Worm (Caenorhabditis elegans) whole organism, L4 larva: ENCODE measurements around the gene Y46H3C.5.

Source experiments
- R02D3.7 ChIP-seq: fragments of 150-350 bp; sonication (generic microtip); optimal IDR thresholded peaks from 3 replicates; lab custom pipeline; 2014; ENCODE audit warnings: missing biosample characterization, missing genetic modification characterization
- T20F7.1 ChIP-seq: fragments of 200-800 bp; sonication (Bioruptor generic); optimal IDR thresholded peaks from 2 replicates; lab custom pipeline; 2018; ENCODE audit warnings: mild to moderate bottlenecking, missing genetic modification characterization, missing compliant biosample characterization
- Y5F2A.4 ChIP-seq: fragments of 200-800 bp; sonication (Bioruptor generic); optimal IDR thresholded peaks from 2 replicates; lab custom pipeline; 2018; ENCODE audit warnings: mild to moderate bottlenecking, missing genetic modification characterization, missing compliant biosample characterization
- ZK337.2 ChIP-seq: fragments of 200-800 bp; sonication (Bioruptor generic); IDR thresholded peaks from 2 replicates; pipeline ENCODE4 v1.3.6; 2022; ENCODE audit warnings: missing genetic modification reagents, missing genetic modification characterization, missing compliant biosample characterization
- aha-1 ChIP-seq: fragments of 150-350 bp; peaks from one replicate; lab custom pipeline; 2014; ENCODE audit warnings: missing biosample characterization, missing genetic modification characterization
- attf-4 ChIP-seq: sonication (generic microtip); optimal IDR thresholded peaks from 3 replicates; lab custom pipeline; 2017; ENCODE audit warnings: missing biosample characterization, missing genetic modification characterization
- ceh-28 ChIP-seq: fragments of 150-350 bp; optimal IDR thresholded peaks from 2 replicates; lab custom pipeline; 2014; ENCODE audit warnings: missing biosample characterization, missing genetic modification reagents, missing genetic modification characterization
- ceh-62 ChIP-seq: sonication (generic microtip); optimal IDR thresholded peaks from 2 replicates; lab custom pipeline; 2017; ENCODE audit warnings: missing biosample characterization, missing genetic modification characterization
- daf-19 ChIP-seq: fragments of 200-800 bp; sonication (Bioruptor generic); conservative IDR thresholded peaks from 2 replicates; pipeline ENCODE4 v1.3.6; 2022; ENCODE audit warnings: missing genetic modification characterization, missing compliant biosample characterization
- duxl-1 ChIP-seq: sonication (generic microtip); optimal IDR thresholded peaks from 2 replicates; lab custom pipeline; 2016; ENCODE audit warnings: mild to moderate bottlenecking, missing genetic modification characterization, moderate library complexity, missing compliant biosample characterization; ENCODE audit not compliant: poor library complexity
- hif-1 ChIP-seq, 2 experiments: sonication (generic microtip); optimal IDR thresholded peaks; 2 replicates each; lab custom pipeline; 2016 to 2017; ENCODE audit warnings: missing compliant biosample characterization in 2 of 2, missing genetic modification characterization in 2 of 2, missing genetic modification reagents in 2 of 2, missing genotype in 2 of 2, mild to moderate bottlenecking in 1 of 2
- hlh-11 ChIP-seq: fragments of 200-800 bp; sonication (Bioruptor generic); optimal IDR thresholded peaks from 2 replicates; lab custom pipeline; 2018; ENCODE audit warnings: mild to moderate bottlenecking, missing genetic modification characterization, missing compliant biosample characterization
- lim-7 ChIP-seq: fragments of 200-800 bp; sonication (Bioruptor generic); IDR thresholded peaks from 2 replicates; pipeline ENCODE4 v1.3.6; 2022; ENCODE audit warnings: missing genetic modification characterization, missing compliant biosample characterization
- lin-29 ChIP-seq: fragments of 200-800 bp; sonication (Bioruptor generic); IDR thresholded peaks from 2 replicates; pipeline ENCODE4 v1.3.6; 2022; ENCODE audit warnings: missing genetic modification reagents, missing genetic modification characterization, missing compliant biosample characterization
- lin-38 ChIP-seq: fragments of 200-800 bp; sonication (Bioruptor generic); IDR thresholded peaks from 2 replicates; pipeline ENCODE4 v1.3.6; 2022; ENCODE audit warnings: missing genetic modification reagents, missing genetic modification characterization, missing compliant biosample characterization
- lir-3 ChIP-seq: sonication (generic microtip); optimal IDR thresholded peaks from 2 replicates; lab custom pipeline; 2016; ENCODE audit warnings: mild to moderate bottlenecking, missing genetic modification characterization, missing compliant biosample characterization
- lsy-2 ChIP-seq, 2 experiments: fragments of 150-350 bp in 1 of 2; sonication (generic microtip) in 1 of 2; optimal IDR thresholded peaks; 2 replicates each; lab custom pipeline; 2014 to 2017; ENCODE audit warnings: missing biosample characterization in 2 of 2, missing genetic modification characterization in 2 of 2
- madf-9 ChIP-seq: fragments of 200-800 bp; sonication (Bioruptor generic); conservative IDR thresholded peaks from 2 replicates; pipeline ENCODE4 v1.3.6; 2022; ENCODE audit warnings: missing genetic modification reagents, missing genetic modification characterization, missing compliant biosample characterization
- mep-1 ChIP-seq: fragments of 150-350 bp; sonication (generic microtip); optimal IDR thresholded peaks from 3 replicates; lab custom pipeline; 2014; ENCODE audit warnings: missing biosample characterization, missing genetic modification characterization
- mes-2 ChIP-seq: sonication (generic microtip); optimal IDR thresholded peaks from 2 replicates; lab custom pipeline; 2016; ENCODE audit warnings: missing genotype, mild to moderate bottlenecking, missing genetic modification characterization, missing compliant biosample characterization; ENCODE audit not compliant: poor library complexity, severe bottlenecking
- mxl-3 ChIP-seq: fragments of 200-800 bp; sonication (Bioruptor generic); optimal IDR thresholded peaks from 2 replicates; lab custom pipeline; 2018; ENCODE audit warnings: mild to moderate bottlenecking, missing genetic modification characterization, missing compliant biosample characterization
- nhr-10 ChIP-seq: fragments of 150-350 bp; optimal IDR thresholded peaks from 2 replicates; lab custom pipeline; 2014; ENCODE audit warnings: missing biosample characterization, missing genetic modification characterization
- nhr-237 ChIP-seq: sonication (generic microtip); optimal IDR thresholded peaks from 2 replicates; lab custom pipeline; 2017; ENCODE audit warnings: missing biosample characterization, missing genetic modification characterization
- nhr-25 ChIP-seq: sonication (generic microtip); optimal IDR thresholded peaks from 2 replicates; lab custom pipeline; 2017; ENCODE audit warnings: missing genetic modification characterization, mild to moderate bottlenecking, missing compliant biosample characterization, antibody characterized with exemption, moderate library complexity, borderline replicate concordance; ENCODE audit not compliant: insufficient read depth
- nhr-41 ChIP-seq: fragments of 200-800 bp; sonication (Bioruptor generic); IDR thresholded peaks from 2 replicates; pipeline ENCODE4 v1.3.6; 2022; ENCODE audit warnings: missing genetic modification reagents, missing genetic modification characterization, missing compliant biosample characterization
- nhr-42 ChIP-seq: fragments of 200-800 bp; sonication (Bioruptor generic); IDR thresholded peaks from 2 replicates; pipeline ENCODE4 v1.3.6; 2022; ENCODE audit warnings: missing genetic modification characterization, missing compliant biosample characterization
- php-3 ChIP-seq: fragments of 200-800 bp; sonication (Bioruptor generic); IDR thresholded peaks from 2 replicates; pipeline ENCODE4 v1.3.6; 2022; ENCODE audit warnings: missing genetic modification reagents, missing genetic modification characterization, missing compliant biosample characterization
- pqm-1 ChIP-seq: sonication (generic microtip); optimal IDR thresholded peaks from 2 replicates; lab custom pipeline; 2017; ENCODE audit warnings: missing biosample characterization, missing genetic modification characterization
- rbr-2 ChIP-seq: sonication (generic microtip); optimal IDR thresholded peaks from 2 replicates; lab custom pipeline; 2016; ENCODE audit warnings: missing genotype, missing genetic modification characterization, missing compliant biosample characterization
- saeg-2 ChIP-seq: fragments of 200-800 bp; sonication (Bioruptor generic); IDR thresholded peaks from 2 replicates; pipeline ENCODE4 v1.3.6; 2022; ENCODE audit warnings: missing genetic modification reagents, missing genetic modification characterization, missing compliant biosample characterization
- sdz-12 ChIP-seq: fragments of 200-800 bp; sonication (Bioruptor generic); optimal IDR thresholded peaks from 2 replicates; lab custom pipeline; 2018; ENCODE audit warnings: mild to moderate bottlenecking, missing genetic modification characterization, missing compliant biosample characterization
- skn-1 ChIP-seq: fragments of 150-350 bp; optimal IDR thresholded peaks from 2 replicates; lab custom pipeline; 2014; ENCODE audit warnings: missing biosample characterization, missing genetic modification characterization
- unc-62 ChIP-seq, 3 experiments: fragments of 150-350 bp in 1 of 3; sonication (generic microtip); optimal IDR thresholded peaks in 2 of 3; peaks in 1 of 3; 1 replicate in 1 of 3; 2 replicates in 2 of 3; lab custom pipeline; 2014 to 2017; ENCODE audit warnings: missing biosample characterization in 3 of 3, missing genetic modification characterization in 3 of 3, missing genetic modification reagents in 3 of 3, missing genotype in 1 of 3
- zip-11 ChIP-seq: fragments of 200-800 bp; sonication (Bioruptor generic); IDR thresholded peaks from 2 replicates; pipeline ENCODE4 v1.3.6; 2022; ENCODE audit warnings: missing genetic modification characterization, missing compliant biosample characterization
- zip-2 ChIP-seq: fragments of 150-350 bp; optimal IDR thresholded peaks from 2 replicates; lab custom pipeline; 2014; ENCODE audit warnings: missing biosample characterization, missing genetic modification characterization

Gene Y46H3C.5

ce11 chrV:1664921-1665320, 27.4 kb downstream of the Y46H3C.5 start, which contains the start of gene K04F1.9:
Gene K04F1.9, plus strand, starts transcription at chrV:1665221.
- no peak for TF ChIP-seq daf-19 (GFP tag; lab: Robert Waterston, UW)
- TF ChIP-seq sdz-12: no peak
- TF ChIP-seq unc-62 (GFP tag; optimal IDR thresholded peaks at IDR 0.05 in 1 of 2; lab: Kevin White, UChicago): no peak
- TF ChIP-seq unc-62 (tag; optimal IDR thresholded peaks at IDR 0.05; lab: Kevin White, UChicago): no peak

- TF ChIP-seq pqm-1 (tag; lab: Kevin White, UChicago) (no peak), nhr-42 (GFP tag; lab: Robert Waterston, UW) (no peak), nhr-237 (tag; lab: Kevin White, UChicago) (no peak), lin-38 (no peak), ceh-28 (tag; lab: Kevin White, UChicago) (no peak), zip-2 (tag; lab: Kevin White, UChicago) (no peak), nhr-25 (tag; lab: Kevin White, UChicago) (no peak), Y5F2A.4 (no peak), T20F7.1 (GFP tag; lab: Kevin White, UChicago) (no peak), lin-29 (GFP tag; lab: Robert Waterston, UW) (no peak), ceh-62 (tag; lab: Kevin White, UChicago) (no peak), nhr-10 (tag; lab: Kevin White, UChicago) (no peak), saeg-2 (GFP tag; lab: Robert Waterston, UW) (no peak), madf-9 (GFP tag; lab: Robert Waterston, UW) (no peak), hlh-11 (tag; lab: Kevin White, UChicago) (no peak), R02D3.7 (no peak)
These were observed 30.0 kb downstream of the Y46H3C.5 start, which contains the start of gene irld-40 for ce11 chrV:1662270-1662669. Gene irld-40, plus strand, starts transcription at chrV:1662570.

ce11 chrV:1654845-1655244, 37.5 kb downstream of the Y46H3C.5 start, which contains the start of gene irld-11:
Gene irld-11, plus strand, starts transcription at chrV:1655145.
- TF ChIP-seq lim-7 (GFP tag; lab: Robert Waterston, UW): no peak
- TF ChIP-seq lir-3: no peak
- TF ChIP-seq nhr-41: no peak
- no peak for TF ChIP-seq duxl-1 (tag; lab: Kevin White, UChicago)
- TF ChIP-seq madf-9 (GFP tag; lab: Robert Waterston, UW): no peak

ce11 chrV:1651045-1651444, 41.2 kb downstream of the Y46H3C.5 start, which contains the start of gene irld-44:
Gene irld-44, plus strand, starts transcription at chrV:1651345.
- no peak for TF ChIP-seq attf-4 (tag; lab: Kevin White, UChicago)
- TF ChIP-seq rbr-2 (tag; lab: Kevin White, UChicago): no peak
- TF ChIP-seq mep-1 (tag; lab: Kevin White, UChicago): no peak
- TF ChIP-seq ceh-28 (tag; lab: Kevin White, UChicago): no peak
- TF ChIP-seq lir-3: no peak
- no peak for TF ChIP-seq ZK337.2 (GFP tag; lab: Robert Waterston, UW)
- TF ChIP-seq hif-1 (tag; optimal IDR thresholded peaks at IDR 0.05; lab: Kevin White, UChicago): no peak
- TF ChIP-seq lin-38: no peak
- TF ChIP-seq php-3 (GFP tag; lab: Robert Waterston, UW): no peak
- TF ChIP-seq skn-1 (tag; lab: Kevin White, UChicago): no peak
- no peak for TF ChIP-seq mes-2 (tag; lab: Kevin White, UChicago)
- TF ChIP-seq lsy-2 (tag; optimal IDR thresholded peaks at IDR 0.05; lab: Kevin White, UChicago): no peak

- TF ChIP-seq zip-11 (GFP tag; lab: Robert Waterston, UW) (no peak), mxl-3 (GFP tag; lab: Kevin White, UChicago) (no peak), aha-1 (tag; lab: Kevin White, UChicago) (peak; percentile 67), hlh-11 (tag; lab: Kevin White, UChicago) (no peak)
These were observed 44.3 kb downstream of the Y46H3C.5 start, which contains the start of gene irld-45 for ce11 chrV:1648000-1648399. Gene irld-45, plus strand, starts transcription at chrV:1648300.
